Fruit fly (Drosophila melanogaster): ENCODE measurements around the gene ens.

DNA sequence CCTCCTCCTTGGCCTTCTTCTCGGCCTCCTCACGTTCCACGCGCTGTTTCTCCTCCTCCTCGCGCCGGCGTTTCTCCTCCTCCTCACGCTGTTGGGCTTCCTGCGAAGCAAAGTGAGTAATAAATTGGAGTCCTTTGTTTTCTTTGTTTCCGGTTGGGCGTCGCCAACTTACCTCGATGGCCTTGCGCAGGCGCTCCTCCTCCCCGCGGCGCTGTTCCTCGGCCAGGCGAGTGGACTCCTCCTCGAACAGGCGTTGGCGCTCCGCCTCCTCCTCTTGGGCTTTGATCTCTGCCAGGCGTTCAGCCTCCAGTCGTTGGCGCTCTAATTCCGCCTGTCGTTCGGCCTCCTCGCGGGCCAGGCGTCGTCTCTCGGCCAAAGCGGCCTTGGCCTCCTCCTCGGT lies 8.6 kb downstream of the ens start:
- TF ChIP-seq EcR (GFP tag; optimal IDR thresholded peaks at IDR 0.05) (no peak), CG9948 (tag; optimal IDR thresholded peaks at IDR 0.05) (no peak), CG8301 (tag; optimal IDR thresholded peaks at IDR 0.05) (no peak), CG10348 (GFP tag; IDR thresholded peaks at IDR 0.05) (no peak)
